Fruit fly (Drosophila melanogaster) whole organism, embryonic: ENCODE data around the gene CG43954.

ENCODE experiments used
- Abd-B ChIP-seq: fragments of 200-800 bp; sonication (Bioruptor generic); optimal IDR thresholded peaks from 2 replicates; lab custom pipeline; 2018; ENCODE audit warnings: missing biosample characterization, mild to moderate bottlenecking, missing genetic modification characterization, moderate library complexity
- Bgb ChIP-seq: fragments of 200-800 bp; sonication (Bioruptor generic); IDR thresholded peaks from 2 replicates; pipeline ENCODE4 v1.3.6; 2022; ENCODE audit warnings: missing biosample characterization, missing genetic modification characterization; ENCODE audit not compliant: partially characterized antibody
- Blimp-1 ChIP-seq: fragments of 200-800 bp; sonication (Bioruptor generic); optimal IDR thresholded peaks from 3 replicates; lab custom pipeline; 2018; ENCODE audit warnings: missing biosample characterization, missing genetic modification characterization, mild to moderate bottlenecking, moderate library complexity, missing genetic modification reagents
- CG10147 ChIP-seq: fragments of 200-800 bp; sonication (Bioruptor generic); optimal IDR thresholded peaks from 2 replicates; lab custom pipeline; 2019; ENCODE audit warnings: missing biosample characterization, mild to moderate bottlenecking, missing genetic modification characterization, moderate library complexity
- CG10267 ChIP-seq: fragments of 200-800 bp; sonication (Bioruptor generic); optimal IDR thresholded peaks from 2 replicates; lab custom pipeline; 2018; ENCODE audit warnings: missing biosample characterization, mild to moderate bottlenecking, missing genetic modification characterization, moderate library complexity
- CG10462 ChIP-seq: fragments of 200-800 bp; sonication (Bioruptor generic); optimal IDR thresholded peaks from 2 replicates; lab custom pipeline; 2016; ENCODE audit warnings: missing biosample characterization, missing genetic modification characterization
- CG10979 ChIP-seq: fragments of 200-800 bp; sonication (Bioruptor generic); optimal IDR thresholded peaks from 2 replicates; lab custom pipeline; 2018; ENCODE audit warnings: missing biosample characterization, mild to moderate bottlenecking, missing genetic modification characterization, moderate library complexity
- CG12071 ChIP-seq: fragments of 200-800 bp; sonication (Bioruptor generic); optimal IDR thresholded peaks from 3 replicates; lab custom pipeline; 2018; ENCODE audit warnings: missing biosample characterization, mild to moderate bottlenecking, missing genetic modification characterization
- CG1233 ChIP-seq: fragments of 200-800 bp; sonication (Bioruptor generic); optimal IDR thresholded peaks from 4 replicates; lab custom pipeline; 2018; ENCODE audit warnings: missing biosample characterization, mild to moderate bottlenecking, missing genetic modification characterization
- CG14965 ChIP-seq: fragments of 200-800 bp; sonication (Bioruptor generic); optimal IDR thresholded peaks from 2 replicates; lab custom pipeline; 2016; ENCODE audit warnings: missing biosample characterization, missing genetic modification characterization, borderline replicate concordance
- CG1529 ChIP-seq: fragments of 200-800 bp; sonication (Bioruptor generic); optimal IDR thresholded peaks from 3 replicates; lab custom pipeline; 2018; ENCODE audit warnings: missing biosample characterization, missing genetic modification characterization
- CG17829 ChIP-seq: fragments of 200-800 bp; optimal IDR thresholded peaks from 2 replicates; lab custom pipeline; 2019; ENCODE audit warnings: missing biosample characterization, mild to moderate bottlenecking, missing genetic modification characterization, moderate library complexity
- CG18764 ChIP-seq: fragments of 200-800 bp; sonication (Bioruptor generic); optimal IDR thresholded peaks from 3 replicates; lab custom pipeline; 2016; ENCODE audit warnings: missing biosample characterization, missing genetic modification characterization
- CG2129 ChIP-seq: fragments of 200-800 bp; sonication (Bioruptor generic); IDR thresholded peaks from 2 replicates; pipeline ENCODE4 v1.3.6; 2022; ENCODE audit warnings: missing biosample characterization, missing genetic modification characterization; ENCODE audit not compliant: partially characterized antibody
- CG31441 ChIP-seq: fragments of 200-800 bp; sonication (Bioruptor generic); IDR thresholded peaks from 2 replicates; pipeline ENCODE4 v1.3.6; 2022; ENCODE audit warnings: missing biosample characterization, missing genetic modification characterization
- CG32767 ChIP-seq: fragments of 200-800 bp; sonication (Bioruptor generic); IDR thresholded peaks from 2 replicates; pipeline ENCODE4 v1.3.6; 2022; ENCODE audit warnings: missing biosample characterization, missing genetic modification characterization
- CG34422 ChIP-seq: fragments of 200-800 bp; sonication (Bioruptor generic); IDR thresholded peaks from 3 replicates; pipeline ENCODE4 v1.3.6; 2022; ENCODE audit warnings: missing biosample characterization, missing genetic modification characterization
- CG6272 ChIP-seq: fragments of 200-800 bp; sonication (Bioruptor generic); IDR thresholded peaks from 2 replicates; pipeline ENCODE4 v1.3.6; 2022; ENCODE audit warnings: missing biosample characterization, missing genetic modification characterization
- CG7271 ChIP-seq: fragments of 200-800 bp; sonication (Bioruptor generic); optimal IDR thresholded peaks from 2 replicates; lab custom pipeline; 2018; ENCODE audit warnings: missing biosample characterization, mild to moderate bottlenecking, missing genetic modification characterization, moderate library complexity
- CG7963 ChIP-seq: fragments of 200-800 bp; sonication (Bioruptor generic); IDR thresholded peaks from 3 replicates; pipeline ENCODE4 v1.3.6; 2022; ENCODE audit warnings: missing biosample characterization, missing genetic modification characterization; ENCODE audit not compliant: partially characterized antibody
- CG8388 ChIP-seq: fragments of 200-800 bp; sonication (Bioruptor generic); optimal IDR thresholded peaks from 2 replicates; lab custom pipeline; 2019; ENCODE audit warnings: missing biosample characterization, mild to moderate bottlenecking, missing genetic modification characterization, moderate library complexity
- CG9817 ChIP-seq: fragments of 200-800 bp; sonication (Bioruptor generic); optimal IDR thresholded peaks from 2 replicates; lab custom pipeline; 2018; ENCODE audit warnings: missing biosample characterization, mild to moderate bottlenecking, missing genetic modification characterization, moderate library complexity
- Chrac-16 ChIP-seq: fragments of 200-800 bp; sonication (Bioruptor generic); optimal IDR thresholded peaks from 3 replicates; lab custom pipeline; 2016; ENCODE audit warnings: missing biosample characterization, missing genetic modification characterization
- Dad ChIP-seq: fragments of 200-800 bp; sonication (Bioruptor generic); optimal IDR thresholded peaks from 3 replicates; lab custom pipeline; 2016; ENCODE audit warnings: missing biosample characterization, missing genetic modification characterization
- Dfd ChIP-seq, 2 experiments: fragments of >200 bp; optimal IDR thresholded peaks; 2 replicates each; lab custom pipeline; 2017; ENCODE audit warnings: missing biosample characterization in 2 of 2, missing genetic modification characterization in 2 of 2
- Dip2 ChIP-seq: fragments of 200-800 bp; sonication (Bioruptor generic); IDR thresholded peaks from 2 replicates; pipeline ENCODE4 v1.3.6; 2022; ENCODE audit warnings: missing biosample characterization, missing genetic modification characterization
- Hmx ChIP-seq: fragments of 200-800 bp; sonication (Bioruptor generic); optimal IDR thresholded peaks from 2 replicates; lab custom pipeline; 2016; ENCODE audit warnings: missing biosample characterization, missing genetic modification characterization
- Hr39 ChIP-seq: fragments of >200 bp; optimal IDR thresholded peaks from 2 replicates; lab custom pipeline; 2017
- Lim3 ChIP-seq: fragments of 200-800 bp; sonication (Bioruptor generic); IDR thresholded peaks from 2 replicates; pipeline ENCODE4 v1.3.6; 2022; ENCODE audit warnings: missing biosample characterization, missing genetic modification characterization
- Med ChIP-seq: fragments of 200-800 bp; sonication (Bioruptor generic); peaks from one replicate; lab custom pipeline; 2016; ENCODE audit warnings: missing biosample characterization, missing genetic modification characterization, mild to moderate bottlenecking, inconsistent platforms, moderate library complexity
- NC2β ChIP-seq: fragments of 200-800 bp; sonication (Bioruptor generic); optimal IDR thresholded peaks from 2 replicates; lab custom pipeline; 2016; ENCODE audit warnings: missing biosample characterization, missing genetic modification characterization
- Oaz ChIP-seq: fragments of 200-800 bp; sonication (Bioruptor generic); IDR thresholded peaks from 2 replicates; pipeline ENCODE4 v1.3.6; 2022; ENCODE audit warnings: missing biosample characterization, missing genetic modification characterization
- Tbp ChIP-seq: fragments of >200 bp; optimal IDR thresholded peaks from 2 replicates; lab custom pipeline; 2018; ENCODE audit warnings: missing biosample characterization, missing genetic modification characterization
- YL-1 ChIP-seq: fragments of 200-800 bp; sonication (Bioruptor generic); optimal IDR thresholded peaks from 3 replicates; lab custom pipeline; 2017; ENCODE audit warnings: missing biosample characterization, mild to moderate bottlenecking, missing genetic modification characterization
- ara ChIP-seq: fragments of 200-800 bp; sonication (Bioruptor generic); IDR thresholded peaks from 2 replicates; pipeline ENCODE4 v1.3.6; 2022; ENCODE audit warnings: missing biosample characterization, missing genetic modification characterization
- btn ChIP-seq: fragments of 200-800 bp; sonication (Bioruptor generic); optimal IDR thresholded peaks from 2 replicates; lab custom pipeline; 2016; ENCODE audit warnings: missing biosample characterization, missing genetic modification characterization
- dpn ChIP-seq, 2 experiments: fragments of 200-800 bp; sonication (Bioruptor generic); optimal IDR thresholded peaks; 3 replicates each; lab custom pipeline; 2016; ENCODE audit warnings: missing biosample characterization in 2 of 2, missing genetic modification characterization in 2 of 2
- eve ChIP-seq, 2 experiments: fragments of >200 bp; optimal IDR thresholded peaks; 2 replicates each; lab custom pipeline; 2017; ENCODE audit warnings: missing biosample characterization in 2 of 2, missing genetic modification characterization in 2 of 2
- grn ChIP-seq: fragments of 200-800 bp; sonication (Bioruptor generic); optimal IDR thresholded peaks from 3 replicates; lab custom pipeline; 2017; ENCODE audit warnings: missing biosample characterization, missing genetic modification characterization
- kay ChIP-seq: fragments of 200-800 bp; sonication (Bioruptor generic); optimal IDR thresholded peaks from 2 replicates; lab custom pipeline; 2016; ENCODE audit warnings: missing biosample characterization, missing genetic modification characterization
- lab ChIP-seq: fragments of 200-800 bp; sonication (Bioruptor generic); optimal IDR thresholded peaks from 3 replicates; lab custom pipeline; 2017; ENCODE audit warnings: missing biosample characterization, missing genetic modification characterization, mild to moderate bottlenecking, moderate library complexity, missing genetic modification reagents
- lola ChIP-seq, 3 experiments: fragments of >200 bp in 2 of 3; fragments of 200-800 bp in 1 of 3; sonication (Bioruptor generic) in 1 of 3; optimal IDR thresholded peaks; 2 replicates each; lab custom pipeline; 2017 to 2019; ENCODE audit warnings: missing biosample characterization in 3 of 3, missing genetic modification characterization in 3 of 3, mild to moderate bottlenecking in 1 of 3, moderate library complexity in 1 of 3
- org-1 ChIP-seq: fragments of 200-800 bp; sonication (Bioruptor generic); optimal IDR thresholded peaks from 2 replicates; lab custom pipeline; 2017; ENCODE audit warnings: missing biosample characterization, missing genetic modification characterization
- pfk ChIP-seq: fragments of 200-800 bp; sonication (Bioruptor generic); optimal IDR thresholded peaks from 2 replicates; lab custom pipeline; 2018; ENCODE audit warnings: missing biosample characterization, mild to moderate bottlenecking, missing genetic modification characterization, moderate library complexity
- row ChIP-seq: fragments of 200-800 bp; sonication (Bioruptor generic); IDR thresholded peaks from 3 replicates; pipeline ENCODE4 v1.3.6; 2022; ENCODE audit warnings: missing biosample characterization, missing genetic modification characterization
- schlank ChIP-seq: fragments of 200-800 bp; sonication (Bioruptor generic); optimal IDR thresholded peaks from 2 replicates; lab custom pipeline; 2018; ENCODE audit warnings: missing biosample characterization, mild to moderate bottlenecking, missing genetic modification characterization
- tna ChIP-seq: fragments of 200-800 bp; sonication (Bioruptor generic); IDR thresholded peaks from 2 replicates; pipeline ENCODE4 v1.3.6; 2022; ENCODE audit warnings: missing biosample characterization, missing genetic modification characterization; ENCODE audit not compliant: partially characterized antibody
- trem ChIP-seq: fragments of 200-800 bp; optimal IDR thresholded peaks from 3 replicates; lab custom pipeline; 2019; ENCODE audit warnings: missing biosample characterization, mild to moderate bottlenecking, missing genetic modification characterization, moderate library complexity
- unc-4 ChIP-seq: fragments of 200-800 bp; sonication (Bioruptor generic); IDR thresholded peaks from 2 replicates; pipeline ENCODE4 v1.3.6; 2022; ENCODE audit warnings: missing biosample characterization, missing genetic modification characterization; ENCODE audit not compliant: partially characterized antibody
- zen ChIP-seq: fragments of 200-800 bp; sonication (Bioruptor generic); optimal IDR thresholded peaks from 3 replicates; lab custom pipeline; 2018; ENCODE audit warnings: missing biosample characterization, mild to moderate bottlenecking, missing genetic modification characterization, moderate library complexity

CG43954 gene

DNA sequence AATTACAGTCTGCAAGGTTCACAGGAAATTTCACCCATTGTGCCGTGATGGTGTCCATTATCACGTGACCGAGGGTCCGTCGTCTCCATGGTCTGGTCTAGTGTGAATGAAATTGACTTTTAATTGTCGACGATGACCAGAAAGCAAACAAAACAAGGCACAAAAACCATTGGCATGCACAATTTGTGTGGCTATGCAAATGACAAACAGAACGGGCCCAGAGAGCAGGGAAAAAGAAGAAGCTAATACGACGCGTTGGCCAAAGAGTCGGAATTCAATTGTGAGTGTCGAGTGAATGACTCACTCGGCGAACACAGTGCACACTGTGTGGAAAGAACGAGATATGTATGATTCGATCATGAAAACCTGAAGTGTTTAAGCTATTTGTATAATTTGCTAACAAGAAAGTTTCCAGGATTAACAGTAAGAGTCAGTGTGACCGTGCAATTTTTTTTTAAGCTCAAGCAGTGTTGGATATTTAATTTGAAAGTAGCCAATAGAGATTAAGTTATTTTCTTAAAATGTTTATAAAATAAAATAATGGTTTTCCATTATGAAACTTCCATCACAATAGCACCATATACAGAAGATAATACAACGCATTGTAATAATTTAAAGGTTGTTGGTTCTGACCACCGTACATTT lies 75.8 kb downstream of the CG43954 start (continued):
- TF ChIP-seq CG1529 (GFP tag; lab: Kevin White, UChicago) (peak; percentile 8), dpn (GFP tag; optimal IDR thresholded peaks at IDR 0.05; lab: Kevin White, UChicago) (peak in 1 of 2 experiments; percentile 15), grn (GFP tag; lab: Kevin White, UChicago) (no peak), CG6272 (GFP tag; lab: Robert Waterston, UW) (no peak), CG31441 (GFP tag; lab: Robert Waterston, UW) (peak; percentile 55), Hr39 (lab: Kevin White, UChicago) (no peak), CG34422 (GFP tag; lab: Robert Waterston, UW) (no peak), trem (tag; lab: Kevin White, UChicago) (peak; percentile 6), CG9817 (tag; lab: Kevin White, UChicago) (no peak), CG17829 (tag; lab: Kevin White, UChicago) (peak; percentile 14), CG10462 (GFP tag; lab: Kevin White, UChicago) (no peak), Bgb (no peak), Tbp (GFP tag; lab: Kevin White, UChicago) (no peak), kay (peak; percentile 76), tna (GFP tag; lab: Robert Waterston, UW) (no peak), Dad (GFP tag; lab: Kevin White, UChicago) (no peak), CG1233 (peak; percentile 2), org-1 (GFP tag; lab: Kevin White, UChicago) (no peak), Lim3 (no peak), CG7271 (tag; lab: Kevin White, UChicago) (no peak), row (GFP tag; lab: Robert Waterston, UW) (peak; percentile 54; the same call in 2 of the 3 replicates), schlank (tag; lab: Kevin White, UChicago) (no peak), Hmx (GFP tag; lab: Kevin White, UChicago) (no peak), Med (peak; percentile 42), CG8388 (GFP tag; lab: Kevin White, UChicago) (peak; percentile 22), lab (GFP tag; lab: Kevin White, UChicago) (peak; percentile 41), YL-1 (GFP tag; lab: Kevin White, UChicago) (no peak), zen (tag; lab: Kevin White, UChicago) (no peak), lola (GFP tag; optimal IDR thresholded peaks at IDR 0.05; lab: Kevin White, UChicago) (peak in 1 of 3 experiments; percentile 59), CG10979 (tag; lab: Kevin White, UChicago) (peak; percentile 49), CG12071 (GFP tag; lab: Kevin White, UChicago) (no peak), ara (no peak), pfk (GFP tag; lab: Kevin White, UChicago) (no peak), CG32767 (GFP tag; lab: Robert Waterston, UW) (no peak), unc-4 (no peak), Oaz (no peak), NC2β (GFP tag; lab: Kevin White, UChicago) (no peak), CG2129 (GFP tag; lab: Robert Waterston, UW) (no peak), Abd-B (GFP tag; lab: Kevin White, UChicago) (no peak), CG10267 (peak; percentile 9), Chrac-16 (GFP tag; lab: Kevin White, UChicago) (no peak), Dfd (GFP tag; optimal IDR thresholded peaks at IDR 0.05; lab: Kevin White, UChicago) (no peak), CG18764 (GFP tag; lab: Kevin White, UChicago) (no peak), Dip2 (GFP tag; lab: Robert Waterston, UW) (no peak), btn (GFP tag; lab: Kevin White, UChicago) (no peak), eve (GFP tag; optimal IDR thresholded peaks at IDR 0.05; lab: Kevin White, UChicago) (peak in 1 of 2 experiments; percentile 7), CG10147 (no peak), CG7963 (GFP tag; lab: Robert Waterston, UW) (no peak), CG14965 (GFP tag; lab: Kevin White, UChicago) (no peak), Blimp-1 (peak; percentile 9)
